Worm (Caenorhabditis elegans) whole organism, L4 larva: Measurements from ENCODE around the gene Y53G8AR.6.

Experiments
- F37D6.2 ChIP-seq: sonication (generic microtip); optimal IDR thresholded peaks from 2 replicates; lab custom pipeline; 2016; ENCODE audit warnings: mild to moderate bottlenecking, missing genetic modification characterization, missing compliant biosample characterization
- F49E8.2 ChIP-seq: sonication (generic microtip); optimal IDR thresholded peaks from 2 replicates; lab custom pipeline; 2016; ENCODE audit warnings: missing compliant biosample characterization, mild to moderate bottlenecking, missing genetic modification characterization, borderline replicate concordance
- Y5F2A.4 ChIP-seq: fragments of 200-800 bp; sonication (Bioruptor generic); optimal IDR thresholded peaks from 2 replicates; lab custom pipeline; 2018; ENCODE audit warnings: mild to moderate bottlenecking, missing genetic modification characterization, missing compliant biosample characterization
- aha-1 ChIP-seq: fragments of 150-350 bp; peaks from one replicate; lab custom pipeline; 2014; ENCODE audit warnings: missing biosample characterization, missing genetic modification characterization
- ama-1 ChIP-seq: fragments of 150-350 bp; optimal IDR thresholded peaks from 2 replicates; lab custom pipeline; 2014; ENCODE audit warnings: inconsistent platforms, mixed read lengths
- ceh-32 ChIP-seq: sonication (generic microtip); optimal IDR thresholded peaks from 2 replicates; lab custom pipeline; 2016; ENCODE audit warnings: mild to moderate bottlenecking, missing genetic modification characterization, missing compliant biosample characterization; ENCODE audit not compliant: poor library complexity
- cey-2 ChIP-seq: sonication (generic microtip); optimal IDR thresholded peaks from 3 replicates; lab custom pipeline; 2017; ENCODE audit warnings: missing genetic modification characterization, mild to moderate bottlenecking, missing compliant biosample characterization, antibody characterized with exemption, borderline replicate concordance; ENCODE audit not compliant: insufficient read depth
- ctbp-1 ChIP-seq: fragments of 200-800 bp; sonication (Bioruptor generic); IDR thresholded peaks from 2 replicates; pipeline ENCODE4 v1.3.6; 2022; ENCODE audit warnings: missing genetic modification reagents, missing genetic modification characterization, missing compliant biosample characterization
- daf-16 ChIP-seq, 3 experiments: sonication (generic microtip); optimal IDR thresholded peaks; 2 replicates each; lab custom pipeline; 2016 to 2017; ENCODE audit warnings: missing genetic modification characterization in 3 of 3, missing genetic modification reagents in 3 of 3, mild to moderate bottlenecking in 2 of 3, missing compliant biosample characterization in 2 of 3, missing biosample characterization in 1 of 3, moderate library complexity in 1 of 3
- daf-19 ChIP-seq: fragments of 200-800 bp; sonication (Bioruptor generic); conservative IDR thresholded peaks from 2 replicates; pipeline ENCODE4 v1.3.6; 2022; ENCODE audit warnings: missing genetic modification characterization, missing compliant biosample characterization
- dpl-1 ChIP-seq: fragments of 150-350 bp; optimal IDR thresholded peaks from 2 replicates; lab custom pipeline; 2014; ENCODE audit warnings: missing biosample characterization, missing genetic modification reagents, missing genetic modification characterization
- duxl-1 ChIP-seq: sonication (generic microtip); optimal IDR thresholded peaks from 2 replicates; lab custom pipeline; 2016; ENCODE audit warnings: mild to moderate bottlenecking, missing genetic modification characterization, moderate library complexity, missing compliant biosample characterization; ENCODE audit not compliant: poor library complexity
- dve-1 ChIP-seq: sonication (generic microtip); optimal IDR thresholded peaks from 2 replicates; lab custom pipeline; 2017; ENCODE audit warnings: antibody characterized with exemption, mild to moderate bottlenecking, missing genetic modification characterization, missing compliant biosample characterization; ENCODE audit not compliant: insufficient read depth
- egl-43 ChIP-seq: fragments of 200-800 bp; sonication (Bioruptor generic); IDR thresholded peaks from 2 replicates; pipeline ENCODE4 v1.3.6; 2022; ENCODE audit warnings: missing genetic modification reagents, missing genetic modification characterization, missing compliant biosample characterization
- fkh-10 ChIP-seq: fragments of 150-350 bp; optimal IDR thresholded peaks from 2 replicates; lab custom pipeline; 2014; ENCODE audit warnings: missing biosample characterization, missing genetic modification reagents, missing genetic modification characterization
- fos-1 ChIP-seq: fragments of 150-350 bp; optimal IDR thresholded peaks from 2 replicates; lab custom pipeline; 2014; ENCODE audit warnings: missing biosample characterization, missing genetic modification characterization
- hif-1 ChIP-seq, 2 experiments: sonication (generic microtip); optimal IDR thresholded peaks; 2 replicates each; lab custom pipeline; 2016 to 2017; ENCODE audit warnings: missing compliant biosample characterization in 2 of 2, missing genetic modification characterization in 2 of 2, missing genetic modification reagents in 2 of 2, missing genotype in 2 of 2, mild to moderate bottlenecking in 1 of 2
- hlh-30 ChIP-seq: sonication (generic microtip); optimal IDR thresholded peaks from 2 replicates; lab custom pipeline; 2017; ENCODE audit warnings: antibody characterized with exemption, mild to moderate bottlenecking, missing genetic modification characterization, missing compliant biosample characterization; ENCODE audit not compliant: insufficient read depth
- lin-1 ChIP-seq: fragments of 200-800 bp; sonication (Bioruptor generic); IDR thresholded peaks from 2 replicates; pipeline ENCODE4 v1.3.6; 2022; ENCODE audit warnings: missing genetic modification reagents, missing genetic modification characterization, missing compliant biosample characterization
- lin-13 ChIP-seq: fragments of 150-350 bp; optimal IDR thresholded peaks from 2 replicates; lab custom pipeline; 2014; ENCODE audit warnings: missing biosample characterization, missing genetic modification reagents, missing genetic modification characterization
- lin-15B ChIP-seq: fragments of 150-350 bp; sonication (generic microtip); optimal IDR thresholded peaks from 3 replicates; lab custom pipeline; 2014; ENCODE audit warnings: missing biosample characterization, missing genetic modification characterization
- lin-29 ChIP-seq: fragments of 200-800 bp; sonication (Bioruptor generic); IDR thresholded peaks from 2 replicates; pipeline ENCODE4 v1.3.6; 2022; ENCODE audit warnings: missing genetic modification reagents, missing genetic modification characterization, missing compliant biosample characterization
- lin-38 ChIP-seq: fragments of 200-800 bp; sonication (Bioruptor generic); IDR thresholded peaks from 2 replicates; pipeline ENCODE4 v1.3.6; 2022; ENCODE audit warnings: missing genetic modification reagents, missing genetic modification characterization, missing compliant biosample characterization
- lin-39 ChIP-seq: fragments of 150-350 bp; optimal IDR thresholded peaks from 2 replicates; lab custom pipeline; 2014; ENCODE audit warnings: missing biosample characterization, missing genetic modification reagents, missing genetic modification characterization
- lir-3 ChIP-seq: sonication (generic microtip); optimal IDR thresholded peaks from 2 replicates; lab custom pipeline; 2016; ENCODE audit warnings: mild to moderate bottlenecking, missing genetic modification characterization, missing compliant biosample characterization
- madf-5 ChIP-seq, 2 experiments: fragments of 200-800 bp; sonication (Bioruptor generic); IDR thresholded peaks; 2 replicates each; pipeline ENCODE4 v1.3.6; 2022; ENCODE audit warnings: missing compliant biosample characterization in 2 of 2, missing genetic modification characterization in 2 of 2
- mdt-29 ChIP-seq: fragments of 200-800 bp; sonication (Bioruptor generic); IDR thresholded peaks from 2 replicates; pipeline ENCODE4 v1.3.6; 2022; ENCODE audit warnings: missing genetic modification reagents, missing genetic modification characterization, missing compliant biosample characterization
- mes-2 ChIP-seq: sonication (generic microtip); optimal IDR thresholded peaks from 2 replicates; lab custom pipeline; 2016; ENCODE audit warnings: missing genotype, mild to moderate bottlenecking, missing genetic modification characterization, missing compliant biosample characterization; ENCODE audit not compliant: poor library complexity, severe bottlenecking
- mxl-2 ChIP-seq: fragments of 200-800 bp; sonication (Bioruptor generic); conservative IDR thresholded peaks from 2 replicates; pipeline ENCODE4 v1.3.6; 2022; ENCODE audit warnings: missing genetic modification reagents, missing genetic modification characterization, missing compliant biosample characterization
- mxl-3 ChIP-seq: fragments of 200-800 bp; sonication (Bioruptor generic); optimal IDR thresholded peaks from 2 replicates; lab custom pipeline; 2018; ENCODE audit warnings: mild to moderate bottlenecking, missing genetic modification characterization, missing compliant biosample characterization
- nhr-102 ChIP-seq: sonication (generic microtip); optimal IDR thresholded peaks from 2 replicates; lab custom pipeline; 2016; ENCODE audit warnings: mild to moderate bottlenecking, missing genetic modification characterization, moderate library complexity, missing compliant biosample characterization
- nhr-28 ChIP-seq: fragments of 150-350 bp; optimal IDR thresholded peaks from 2 replicates; lab custom pipeline; 2014; ENCODE audit warnings: missing biosample characterization, missing genetic modification characterization
- nhr-41 ChIP-seq: fragments of 200-800 bp; sonication (Bioruptor generic); IDR thresholded peaks from 2 replicates; pipeline ENCODE4 v1.3.6; 2022; ENCODE audit warnings: missing genetic modification reagents, missing genetic modification characterization, missing compliant biosample characterization
- nhr-42 ChIP-seq: fragments of 200-800 bp; sonication (Bioruptor generic); IDR thresholded peaks from 2 replicates; pipeline ENCODE4 v1.3.6; 2022; ENCODE audit warnings: missing genetic modification characterization, missing compliant biosample characterization
- pqm-1 ChIP-seq: sonication (generic microtip); optimal IDR thresholded peaks from 2 replicates; lab custom pipeline; 2017; ENCODE audit warnings: missing biosample characterization, missing genetic modification characterization
- sdz-12 ChIP-seq: fragments of 200-800 bp; sonication (Bioruptor generic); optimal IDR thresholded peaks from 2 replicates; lab custom pipeline; 2018; ENCODE audit warnings: mild to moderate bottlenecking, missing genetic modification characterization, missing compliant biosample characterization
- set-16 ChIP-seq: fragments of 200-800 bp; sonication (Bioruptor generic); IDR thresholded peaks from 2 replicates; pipeline ENCODE4 v1.3.6; 2022; ENCODE audit warnings: missing genetic modification reagents, missing genetic modification characterization, missing compliant biosample characterization
- spr-3 ChIP-seq: fragments of 200-800 bp; sonication (Bioruptor generic); optimal IDR thresholded peaks from 2 replicates; lab custom pipeline; 2018; ENCODE audit warnings: mild to moderate bottlenecking, missing genetic modification characterization, missing compliant biosample characterization
- unc-62 ChIP-seq, 3 experiments: fragments of 150-350 bp in 1 of 3; sonication (generic microtip); optimal IDR thresholded peaks in 2 of 3; peaks in 1 of 3; 1 replicate in 1 of 3; 2 replicates in 2 of 3; lab custom pipeline; 2014 to 2017; ENCODE audit warnings: missing biosample characterization in 3 of 3, missing genetic modification characterization in 3 of 3, missing genetic modification reagents in 3 of 3, missing genotype in 1 of 3

Gene Y53G8AR.6

ce11 chrIII:3317887-3318286 lies 23.3 kb downstream of the Y53G8AR.6 start (continued):
- no peak for TF ChIP-seq egl-43 (GFP tag; lab: Robert Waterston, UW)
- no peak for TF ChIP-seq nhr-41 (GFP tag; lab: Robert Waterston, UW)
- no peak for TF ChIP-seq nhr-42
- TF ChIP-seq mxl-3 (GFP tag; lab: Kevin White, UChicago) = no peak
- TF ChIP-seq set-16 (GFP tag; lab: Robert Waterston, UW) = no peak
- TF ChIP-seq ctbp-1 (GFP tag; lab: Robert Waterston, UW) = 0 out of 2 replicates have a peak, but pooled peaks have one; percentile 32
- no peak for TF ChIP-seq lir-3 (tag; lab: Kevin White, UChicago)
- no peak for TF ChIP-seq madf-5 (GFP tag; IDR thresholded peaks at IDR 0.05; lab: Robert Waterston, UW)

DNA sequence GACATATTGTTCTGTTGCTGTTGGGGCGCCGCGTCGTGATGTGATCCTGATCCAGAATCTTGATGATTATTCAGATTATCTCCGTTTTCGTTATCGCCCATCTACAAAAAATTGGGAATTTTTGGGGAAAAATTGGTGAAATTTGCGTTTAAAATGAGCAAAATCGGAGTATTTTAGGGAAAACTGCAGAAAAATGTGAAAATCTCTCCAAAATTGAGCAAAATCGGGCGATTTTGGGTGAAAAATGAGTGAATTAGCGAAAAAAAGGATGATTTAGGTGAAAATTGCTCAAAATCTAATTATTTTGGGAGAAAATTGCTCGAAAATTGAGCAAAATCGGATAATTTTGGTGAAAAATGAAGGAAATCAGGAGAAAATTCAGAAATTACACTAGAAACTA lies 26.6 kb downstream of the Y53G8AR.6 start, which contains the start of gene Y53G8AR.9:
TSS of gene Y53G8AR.9 (minus strand) at position 101 of the 400 bp plus-strand sequence.
- peak; percentile 71 for TF ChIP-seq aha-1
- no peak for TF ChIP-seq madf-5 (GFP tag; IDR thresholded peaks at IDR 0.05; lab: Robert Waterston, UW)

DNA sequence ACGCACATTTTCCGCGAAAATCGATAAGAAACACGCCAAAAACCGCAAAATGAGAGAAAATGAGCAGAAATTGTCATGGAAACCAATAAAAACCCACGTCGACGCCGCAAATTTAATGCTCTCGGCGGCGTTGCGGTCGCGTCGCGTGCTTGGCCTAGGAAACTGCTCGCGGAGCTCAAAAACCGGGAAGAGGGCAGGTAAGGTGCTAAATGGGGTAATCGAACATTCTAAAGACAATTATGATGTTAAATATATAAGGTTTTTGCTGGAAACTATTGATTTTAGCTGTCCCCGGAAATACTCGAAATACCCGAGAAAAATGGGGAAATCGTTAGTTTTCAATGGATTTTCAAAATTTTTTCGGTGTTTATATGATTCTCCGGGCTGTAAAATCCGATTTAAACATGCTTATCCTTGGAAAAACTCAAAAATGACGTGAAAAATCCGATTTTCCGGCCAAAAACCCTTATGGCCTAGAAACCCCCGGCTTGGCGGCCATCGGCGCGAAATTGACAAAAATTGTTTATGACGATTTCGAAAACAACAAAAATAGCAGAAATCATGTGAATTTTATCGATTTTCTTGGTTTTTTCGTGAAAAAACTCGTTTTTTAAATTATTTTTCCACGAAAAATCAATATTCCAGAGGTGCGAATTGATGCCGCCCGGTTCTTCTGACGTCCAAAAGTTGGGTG lies 27.9 kb downstream of the Y53G8AR.6 start, which contains the start of gene phf-15:
TSS of gene phf-15 (plus strand) at position 537 of the 694 bp plus-strand sequence.
- TF ChIP-seq hif-1 (tag; optimal IDR thresholded peaks at IDR 0.05; lab: Kevin White, UChicago) (peak in 1 of 2 experiments; percentile 58), egl-43 (GFP tag; lab: Robert Waterston, UW) (no peak), lin-39 (tag; lab: Kevin White, UChicago) (no peak), lir-3 (tag; lab: Kevin White, UChicago) (no peak), spr-3 (GFP tag; lab: Kevin White, UChicago) (no peak), ama-1 (lab: Kevin White, UChicago) (no peak), mes-2 (tag; lab: Kevin White, UChicago) (peak; percentile 56), daf-16 (GFP tag; optimal IDR thresholded peaks at IDR 0.05; lab: Kevin White, UChicago) (no peak), daf-16 (tag; optimal IDR thresholded peaks at IDR 0.05; lab: Kevin White, UChicago) (peak; percentile 2), dpl-1 (GFP tag; lab: Kevin White, UChicago) (peak; percentile 8), Y5F2A.4 (GFP tag; lab: Kevin White, UChicago) (no peak), unc-62 (GFP tag; optimal IDR thresholded peaks at IDR 0.05 in 1 of 2; lab: Kevin White, UChicago) (no peak), unc-62 (tag; optimal IDR thresholded peaks at IDR 0.05; lab: Kevin White, UChicago) (no peak), madf-5 (GFP tag; IDR thresholded peaks at IDR 0.05; lab: Robert Waterston, UW) (no peak), mdt-29 (GFP tag; lab: Robert Waterston, UW) (0 out of 2 replicates have a peak, but pooled peaks have one; percentile 29)

ce11 chrIII:3323906-3324305 lies 29.4 kb downstream of the Y53G8AR.6 start:
- TF ChIP-seq F49E8.2 (tag; lab: Kevin White, UChicago) = peak; percentile 15
- peak; percentile 9 for TF ChIP-seq nhr-102
- TF ChIP-seq F37D6.2 (tag; lab: Kevin White, UChicago) = no peak
- TF ChIP-seq sdz-12 = no peak
- no peak for TF ChIP-seq unc-62 (GFP tag; optimal IDR thresholded peaks at IDR 0.05 in 1 of 2; lab: Kevin White, UChicago)
- TF ChIP-seq unc-62 (tag; optimal IDR thresholded peaks at IDR 0.05; lab: Kevin White, UChicago) = no peak
- TF ChIP-seq ceh-32 (tag; lab: Kevin White, UChicago) = no peak
- TF ChIP-seq lin-13 (GFP tag; lab: Kevin White, UChicago) = peak; percentile 2
- TF ChIP-seq cey-2 (tag; lab: Kevin White, UChicago) = no peak
- TF ChIP-seq nhr-41 (GFP tag; lab: Robert Waterston, UW) = no peak
- TF ChIP-seq pqm-1 (tag; lab: Kevin White, UChicago) = no peak
- TF ChIP-seq lin-29 (GFP tag; lab: Robert Waterston, UW) = no peak
- peak; percentile 75 for TF ChIP-seq lin-38
- TF ChIP-seq ama-1 (lab: Kevin White, UChicago) = peak; percentile 66
- TF ChIP-seq hlh-30 = peak; percentile 52
- no peak for TF ChIP-seq lir-3 (tag; lab: Kevin White, UChicago)
- TF ChIP-seq daf-19 (GFP tag; lab: Robert Waterston, UW) = no peak
- TF ChIP-seq mdt-29 (GFP tag; lab: Robert Waterston, UW) = no peak
- no peak for TF ChIP-seq nhr-28 (tag; lab: Kevin White, UChicago)
- no peak for TF ChIP-seq duxl-1 (tag; lab: Kevin White, UChicago)
- no peak for TF ChIP-seq lin-15B (tag; lab: Kevin White, UChicago)
- TF ChIP-seq lin-1 (GFP tag; lab: Robert Waterston, UW) = no peak
- peak; percentile 16 for TF ChIP-seq fkh-10
- no peak for TF ChIP-seq mxl-2
- no peak for TF ChIP-seq fos-1 (tag; lab: Kevin White, UChicago)
- TF ChIP-seq set-16 (GFP tag; lab: Robert Waterston, UW) = no peak
- TF ChIP-seq spr-3 (GFP tag; lab: Kevin White, UChicago) = no peak
- peak; percentile 30 for TF ChIP-seq dve-1 (tag; lab: Kevin White, UChicago)
- peak; percentile 83 for TF ChIP-seq mes-2 (tag; lab: Kevin White, UChicago)
